Fruit fly (Drosophila melanogaster) whole organism, adult: Measurements from ENCODE around the gene in.

ENCODE experiments used
- CG12768 ChIP-seq: fragments of 200-800 bp; sonication (Bioruptor generic); optimal IDR thresholded peaks from 2 replicates; lab custom pipeline; 2017; ENCODE audit warnings: missing biosample characterization, missing genetic modification characterization, mild to moderate bottlenecking, moderate library complexity, missing genetic modification reagents
- ovo ChIP-seq: fragments of 200-800 bp; sonication (Bioruptor generic); optimal IDR thresholded peaks from 2 replicates; lab custom pipeline; 2016; ENCODE audit warnings: missing biosample characterization, missing genetic modification characterization

DNA sequence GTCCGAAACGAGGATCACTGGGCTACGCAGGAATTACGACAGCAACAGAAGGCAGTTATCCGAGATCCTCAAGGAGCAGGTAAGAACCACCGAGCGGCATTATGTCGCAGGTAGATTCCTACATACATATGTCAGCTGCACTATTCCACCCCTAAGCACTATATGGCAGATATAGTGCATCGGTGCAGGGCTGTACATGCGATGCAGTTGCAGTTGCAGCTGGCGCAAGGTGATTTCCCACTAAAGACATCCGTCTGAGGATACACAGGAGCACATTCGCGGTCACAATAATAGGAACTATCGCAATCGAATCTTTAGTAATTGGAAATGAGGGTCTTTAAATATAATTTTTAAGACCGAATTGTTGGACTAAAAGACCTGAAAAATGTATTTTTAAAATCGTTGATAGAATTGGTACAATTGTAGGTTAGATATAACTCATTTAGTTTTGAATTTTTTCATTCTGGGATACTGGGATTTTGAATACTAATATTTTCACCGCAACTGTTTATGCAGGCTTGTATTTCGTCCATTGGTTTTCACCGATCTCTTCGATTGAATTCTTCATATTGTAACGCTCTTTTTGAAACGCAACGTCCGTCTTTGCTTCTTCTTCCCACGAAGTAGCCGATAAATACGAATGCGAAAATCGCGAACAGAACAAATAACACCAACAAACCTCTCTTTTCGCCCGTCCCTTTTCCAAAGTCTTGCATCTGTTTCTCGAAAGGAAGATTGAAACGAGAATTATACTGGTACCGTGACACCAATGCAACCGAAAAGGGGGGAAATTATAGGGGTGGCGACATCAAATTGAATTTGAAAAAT lies 35.9 kb downstream of the in start:
- no peak for TF ChIP-seq CG12768 (GFP tag; lab: Kevin White, UChicago)
- no peak for TF ChIP-seq ovo (GFP tag; lab: Kevin White, UChicago)
